Worm (Caenorhabditis elegans): ENCODE results near the gene ani-1.
A peak's percentile ranks its signal among the peaks of the same experiment; 100 is the strongest.

The ani-1 gene

ce11 chrIII:12445223-12445622 lies 8.0 kb downstream of the ani-1 start:
- TF ChIP-seq ceh-44 (GFP tag; IDR thresholded peaks at IDR 0.05) (no peak), dve-1 (tag; optimal IDR thresholded peaks at IDR 0.05; ENCODE audit: insufficient read depth) (peak; percentile 27), mxl-3 (GFP tag; optimal IDR thresholded peaks at IDR 0.05) (peak; percentile 10), php-3 (GFP tag; IDR thresholded peaks at IDR 0.05) (peak; percentile 64), dmd-6 (GFP tag; IDR thresholded peaks at IDR 0.05) (peak; percentile 73), nhr-28 (tag; optimal IDR thresholded peaks at IDR 0.05) (peak; percentile 28), hlh-11 (tag; optimal IDR thresholded peaks at IDR 0.05) (peak; percentile 48), jun-1 (tag; optimal IDR thresholded peaks at IDR 0.05) (no peak), Y75B8A.6 (GFP tag; IDR thresholded peaks at IDR 0.05) (no peak), daf-16 (GFP tag; optimal IDR thresholded peaks at IDR 0.05) (no peak), daf-16 (tag; optimal IDR thresholded peaks at IDR 0.05) (peak; percentile 38), unc-62 (GFP tag; optimal IDR thresholded peaks at IDR 0.05 in 1 of 2) (peak in 1 of 2 experiments; percentile 32), unc-62 (tag; optimal IDR thresholded peaks at IDR 0.05) (no peak)

- TF ChIP-seq hlh-11 (tag; optimal IDR thresholded peaks at IDR 0.05) (no peak), ama-1 (optimal IDR thresholded peaks at IDR 0.05) (no peak), zip-2 (tag; optimal IDR thresholded peaks at IDR 0.05) (no peak), zfp-3 (GFP tag; conservative IDR thresholded peaks at IDR 0.05) (no peak), ztf-7 (tag; optimal IDR thresholded peaks at IDR 0.05) (no peak), zag-1 (tag; optimal IDR thresholded peaks at IDR 0.05) (no peak), pqm-1 (tag; optimal IDR thresholded peaks at IDR 0.05) (no peak), madf-5 (GFP tag; IDR thresholded peaks at IDR 0.05) (no peak), ztf-11 (tag; optimal IDR thresholded peaks at IDR 0.05) (no peak), fkh-10 (GFP tag; optimal IDR thresholded peaks at IDR 0.05) (no peak), tra-1 (GFP tag; IDR thresholded peaks at IDR 0.05) (no peak), duxl-1 (tag; optimal IDR thresholded peaks at IDR 0.05; ENCODE audit: poor library complexity) (no peak), ceh-62 (tag; optimal IDR thresholded peaks at IDR 0.05) (no peak)
Observed at ce11 chrIII:12443880-12444279, 9.3 kb downstream of the ani-1 start.

- TF ChIP-seq F44E2.7 (GFP tag; IDR thresholded peaks at IDR 0.05) (no peak), set-16 (GFP tag; IDR thresholded peaks at IDR 0.05) (peak; percentile 81), ztf-7 (tag; optimal IDR thresholded peaks at IDR 0.05) (no peak), nhr-11 (tag; optimal IDR thresholded peaks at IDR 0.05) (no peak)
Observed at ce11 chrIII:12439056-12439455, 14.1 kb downstream of the ani-1 start.

- TF ChIP-seq aha-1 (tag): peak; percentile 95
- no peak for TF ChIP-seq nhr-48 (tag; optimal IDR thresholded peaks at IDR 0.05)
- TF ChIP-seq nhr-102 (tag; optimal IDR thresholded peaks at IDR 0.05): no peak
Observed at ce11 chrIII:12437020-12437419, 16.2 kb downstream of the ani-1 start.

- no peak for TF ChIP-seq daf-16 (GFP tag; optimal IDR thresholded peaks at IDR 0.05)
- no peak for TF ChIP-seq daf-16 (tag; optimal IDR thresholded peaks at IDR 0.05)
- TF ChIP-seq ztf-7 (tag; optimal IDR thresholded peaks at IDR 0.05): no peak
- TF ChIP-seq pqm-1 (tag; optimal IDR thresholded peaks at IDR 0.05): no peak
- no peak for TF ChIP-seq aha-1 (tag)
- no peak for TF ChIP-seq daf-19 (GFP tag; conservative IDR thresholded peaks at IDR 0.05)
- no peak for TF ChIP-seq ceh-32 (tag; optimal IDR thresholded peaks at IDR 0.05; ENCODE audit: poor library complexity)
- TF ChIP-seq cey-2 (tag; optimal IDR thresholded peaks at IDR 0.05; ENCODE audit: borderline replicate concordance, insufficient read depth): no peak
- TF ChIP-seq gei-8 (GFP tag; optimal IDR thresholded peaks at IDR 0.05): no peak
- no peak for TF ChIP-seq hlh-11 (tag; optimal IDR thresholded peaks at IDR 0.05)
- no peak for TF ChIP-seq lin-13 (GFP tag; optimal IDR thresholded peaks at IDR 0.05)
- TF ChIP-seq ZK337.2 (GFP tag; IDR thresholded peaks at IDR 0.05): no peak
- no peak for TF ChIP-seq ceh-28 (tag; optimal IDR thresholded peaks at IDR 0.05)
- no peak for TF ChIP-seq duxl-1 (tag; optimal IDR thresholded peaks at IDR 0.05; ENCODE audit: poor library complexity)
Observed at ce11 chrIII:12436215-12436614, 17.0 kb downstream of the ani-1 start, which contains the start of gene fbxa-218. TSS of gene fbxa-218 (plus strand) at chrIII:12436515.
